Worm (Caenorhabditis elegans): ENCODE measurements around the gene C13F10.5.

DNA sequence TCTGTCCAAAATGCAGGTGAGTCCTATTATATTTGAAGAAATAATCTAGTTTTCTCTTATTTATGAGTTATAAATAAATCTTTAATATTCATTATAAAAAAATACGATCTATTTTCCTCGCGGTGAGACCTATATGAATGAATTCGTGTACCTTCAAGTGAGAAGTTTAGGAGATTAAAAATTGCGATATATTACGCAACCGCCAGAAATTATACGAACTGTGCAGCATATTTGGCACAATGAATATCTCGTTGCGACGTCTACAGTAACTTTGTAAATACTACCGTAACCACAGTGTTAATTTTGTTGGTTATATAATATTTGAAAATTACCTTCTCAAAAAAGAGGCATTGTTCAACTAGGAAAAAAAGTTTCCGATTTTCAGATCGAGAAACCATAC, 5.5 kb upstream of the C13F10.5 start:
- no peak for TF ChIP-seq mdl-1 (tag; optimal IDR thresholded peaks at IDR 0.05)
- TF ChIP-seq saeg-2 (GFP tag; IDR thresholded peaks at IDR 0.05), result no peak
- TF ChIP-seq lin-29 (GFP tag; IDR thresholded peaks at IDR 0.05), result no peak
- TF ChIP-seq unc-39 (tag; optimal IDR thresholded peaks at IDR 0.05), result no peak
- no peak for TF ChIP-seq skn-1 (tag; optimal IDR thresholded peaks at IDR 0.05)
- TF ChIP-seq nhr-25 (tag; optimal IDR thresholded peaks at IDR 0.05; ENCODE audit: borderline replicate concordance, insufficient read depth), result no peak
- no peak for TF ChIP-seq lin-39 (tag; optimal IDR thresholded peaks at IDR 0.05)

Measured in whole organism, L4 larva.